Worm (Caenorhabditis elegans) whole organism, L4/young adult: ENCODE results near the gene ZC204.13.

Experiments
- W03F9.2 ChIP-seq: fragments of 150-350 bp; optimal IDR thresholded peaks from 2 replicates; lab custom pipeline; 2014; ENCODE audit warnings: missing biosample characterization, missing genetic modification characterization
- dao-5 ChIP-seq: sonication (generic microtip); optimal IDR thresholded peaks from 2 replicates; lab custom pipeline; 2016; ENCODE audit warnings: missing genotype, missing genetic modification characterization, moderate library complexity, missing compliant biosample characterization
- him-1 ChIP-seq: sonication (generic microtip); optimal IDR thresholded peaks from 2 replicates; lab custom pipeline; 2016; ENCODE audit warnings: missing genotype, missing genetic modification reagents, missing genetic modification characterization, missing compliant biosample characterization

DNA sequence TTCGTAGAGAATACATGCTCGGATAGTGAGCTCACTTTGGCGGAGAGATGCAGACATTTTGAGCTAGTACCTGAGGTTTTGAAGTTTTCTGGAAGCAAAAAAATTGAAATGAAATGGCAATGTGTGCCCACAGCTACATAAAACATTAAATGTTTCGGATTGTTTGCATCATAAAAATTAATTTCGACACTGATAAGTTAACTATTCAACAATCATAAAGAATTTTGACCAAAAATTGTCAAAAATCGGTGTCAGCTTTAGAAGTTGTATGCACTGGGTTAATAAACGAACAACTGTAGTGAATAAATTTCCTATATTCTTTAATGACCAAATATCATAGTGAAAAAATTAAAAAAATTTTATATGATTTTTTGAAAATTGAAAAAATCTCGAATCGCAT is 41.8 kb downstream of the ZC204.13 start, which contains the start of gene fbxa-166:
- TF ChIP-seq dao-5, result no peak
- TF ChIP-seq him-1 (tag; lab: Kevin White, UChicago), result no peak
- no peak for TF ChIP-seq W03F9.2 (tag; lab: Kevin White, UChicago)
